Worm (Caenorhabditis elegans) whole organism, mixed stage, embryonic: Measurements from ENCODE around the gene tkt-1.
A peak's percentile ranks its signal among the peaks of the same experiment; 100 is the strongest.

Source experiments
- cnd-1 ChIP-seq: fragments of 200-800 bp; sonication (Bioruptor generic); optimal IDR thresholded peaks from 2 replicates; lab custom pipeline; 2018; ENCODE audit warnings: mild to moderate bottlenecking, missing genetic modification characterization, missing compliant biosample characterization
- elt-1 ChIP-seq: sonication (generic microtip); optimal IDR thresholded peaks from 2 replicates; lab custom pipeline; 2017; ENCODE audit warnings: missing genetic modification characterization, mild to moderate bottlenecking, missing compliant biosample characterization, antibody characterized with exemption, moderate library complexity, borderline replicate concordance; ENCODE audit not compliant: insufficient read depth
- mep-1 ChIP-seq: fragments of 150-350 bp; optimal IDR thresholded peaks from 2 replicates; lab custom pipeline; 2017; ENCODE audit warnings: missing biosample characterization, missing genetic modification reagents, missing genetic modification characterization, inconsistent platforms
- snpc-4 ChIP-seq: fragments of 150-350 bp; optimal IDR thresholded peaks from 2 replicates; lab custom pipeline; 2014; ENCODE audit warnings: missing biosample characterization, missing genetic modification characterization

ce11 chrIV:10284194-10284910 lies 40.9 kb downstream of the tkt-1 start, which contains the start of gene rad-51:
- TF ChIP-seq mep-1 (tag; lab: Kevin White, UChicago) (peak; percentile 66), elt-1 (tag; lab: Kevin White, UChicago) (no peak), cnd-1 (no peak), snpc-4 (no peak)
